Fruit fly (Drosophila melanogaster) whole organism, embryonic: ENCODE measurements around the gene CG34030.

Experiments used
- Atf6 ChIP-seq: fragments of 200-800 bp; sonication (Bioruptor generic); IDR thresholded peaks from 2 replicates; pipeline ENCODE4 v1.3.6; 2022; ENCODE audit warnings: missing biosample characterization, missing genetic modification characterization
- CG10462 ChIP-seq: fragments of 200-800 bp; sonication (Bioruptor generic); optimal IDR thresholded peaks from 2 replicates; lab custom pipeline; 2016; ENCODE audit warnings: missing biosample characterization, missing genetic modification characterization
- CG11093 ChIP-seq: fragments of 200-800 bp; sonication (Bioruptor generic); IDR thresholded peaks from 3 replicates; pipeline ENCODE4 v1.3.6; 2022; ENCODE audit warnings: missing biosample characterization, missing genetic modification characterization
- CG12744 ChIP-seq: fragments of 200-800 bp; sonication (Bioruptor generic); optimal IDR thresholded peaks from 2 replicates; lab custom pipeline; 2016; ENCODE audit warnings: missing biosample characterization, missing genetic modification characterization
- CG13894 ChIP-seq: fragments of 200-800 bp; sonication (Bioruptor generic); optimal IDR thresholded peaks from 3 replicates; lab custom pipeline; 2018; ENCODE audit warnings: missing biosample characterization, mild to moderate bottlenecking, missing genetic modification characterization, moderate library complexity
- CG14710 ChIP-seq: fragments of 200-800 bp; sonication (Bioruptor generic); optimal IDR thresholded peaks from 3 replicates; lab custom pipeline; 2019; ENCODE audit warnings: missing biosample characterization, mild to moderate bottlenecking, missing genetic modification characterization, moderate library complexity
- CG15514 ChIP-seq: fragments of 200-800 bp; sonication (Bioruptor generic); optimal IDR thresholded peaks from 3 replicates; lab custom pipeline; 2017; ENCODE audit warnings: missing biosample characterization, missing genetic modification characterization, mild to moderate bottlenecking, moderate library complexity, missing genetic modification reagents
- CG17361 ChIP-seq: fragments of 200-800 bp; sonication (Bioruptor generic); IDR thresholded peaks from 3 replicates; pipeline ENCODE4 v1.3.6; 2022; ENCODE audit warnings: missing biosample characterization, missing genetic modification characterization
- CG2875 ChIP-seq: fragments of 200-800 bp; sonication (Bioruptor generic); optimal IDR thresholded peaks from 2 replicates; lab custom pipeline; 2017; ENCODE audit warnings: missing biosample characterization, mild to moderate bottlenecking, missing genetic modification characterization, missing genetic modification reagents
- CG2889 ChIP-seq: fragments of 200-800 bp; sonication (Bioruptor generic); IDR thresholded peaks from 3 replicates; pipeline ENCODE4 v1.3.6; 2022; ENCODE audit warnings: missing biosample characterization, missing genetic modification characterization
- CG3407 ChIP-seq: fragments of 200-800 bp; sonication (Bioruptor generic); optimal IDR thresholded peaks from 2 replicates; lab custom pipeline; 2018; ENCODE audit warnings: missing biosample characterization, mild to moderate bottlenecking, missing genetic modification characterization
- CG4360 ChIP-seq: fragments of 200-800 bp; sonication (Bioruptor generic); IDR thresholded peaks from 2 replicates; pipeline ENCODE4 v1.3.6; 2022; ENCODE audit warnings: missing biosample characterization, missing genetic modification characterization
- CG4424 ChIP-seq: fragments of 200-800 bp; sonication (Bioruptor generic); optimal IDR thresholded peaks from 3 replicates; lab custom pipeline; 2016; ENCODE audit warnings: missing biosample characterization, missing genetic modification characterization
- CG6813 ChIP-seq: fragments of 200-800 bp; sonication (Bioruptor generic); optimal IDR thresholded peaks from 2 replicates; lab custom pipeline; 2017; ENCODE audit warnings: missing biosample characterization, missing genetic modification characterization, mild to moderate bottlenecking, moderate library complexity, missing genetic modification reagents
- CG6854 ChIP-seq: fragments of 200-800 bp; sonication (Bioruptor generic); optimal IDR thresholded peaks from 3 replicates; lab custom pipeline; 2017; ENCODE audit warnings: missing biosample characterization, mild to moderate bottlenecking, missing genetic modification characterization
- CG7556 ChIP-seq: fragments of 200-800 bp; sonication (Bioruptor generic); optimal IDR thresholded peaks from 2 replicates; lab custom pipeline; 2017; ENCODE audit warnings: missing biosample characterization, mild to moderate bottlenecking, missing genetic modification characterization
- CG7786 ChIP-seq: fragments of 200-800 bp; sonication (Bioruptor generic); optimal IDR thresholded peaks from 2 replicates; lab custom pipeline; 2016; ENCODE audit warnings: missing biosample characterization, missing genetic modification characterization
- CG8924 ChIP-seq: fragments of 200-800 bp; optimal IDR thresholded peaks from 3 replicates; lab custom pipeline; 2019; ENCODE audit warnings: missing biosample characterization, mild to moderate bottlenecking, missing genetic modification characterization, moderate library complexity
- CG9817 ChIP-seq: fragments of 200-800 bp; sonication (Bioruptor generic); optimal IDR thresholded peaks from 2 replicates; lab custom pipeline; 2018; ENCODE audit warnings: missing biosample characterization, mild to moderate bottlenecking, missing genetic modification characterization, moderate library complexity
- CG9932 ChIP-seq: fragments of 200-800 bp; sonication (Bioruptor generic); IDR thresholded peaks from 2 replicates; pipeline ENCODE4 v1.3.6; 2022; ENCODE audit warnings: missing biosample characterization, missing genetic modification characterization
- CHES-1-like ChIP-seq: fragments of 200-800 bp; sonication (Bioruptor generic); optimal IDR thresholded peaks from 2 replicates; lab custom pipeline; 2016; ENCODE audit warnings: missing biosample characterization, missing genetic modification characterization
- CTCF ChIP-seq: fragments of 200-800 bp; sonication (Bioruptor generic); optimal IDR thresholded peaks from 2 replicates; lab custom pipeline; 2017; ENCODE audit warnings: missing biosample characterization, mild to moderate bottlenecking, missing genetic modification characterization, moderate library complexity
- Camta ChIP-seq: fragments of 200-800 bp; sonication (Bioruptor generic); optimal IDR thresholded peaks from 2 replicates; lab custom pipeline; 2016; ENCODE audit warnings: missing biosample characterization, missing genetic modification characterization
- D19A ChIP-seq: fragments of 200-800 bp; optimal IDR thresholded peaks from 3 replicates; lab custom pipeline; 2019; ENCODE audit warnings: missing biosample characterization, mild to moderate bottlenecking, missing genetic modification characterization, moderate library complexity
- Doc3 ChIP-seq: fragments of 200-800 bp; sonication (Bioruptor generic); IDR thresholded peaks from 3 replicates; pipeline ENCODE4 v1.3.6; 2022; ENCODE audit warnings: missing biosample characterization, missing genetic modification characterization; ENCODE audit not compliant: partially characterized antibody
- Dref ChIP-seq: fragments of 200-800 bp; sonication (Bioruptor generic); IDR thresholded peaks from 2 replicates; pipeline ENCODE4 v1.3.6; 2022; ENCODE audit warnings: missing biosample characterization, missing genetic modification characterization
- Hand ChIP-seq: fragments of 200-800 bp; sonication (Bioruptor generic); optimal IDR thresholded peaks from 2 replicates; lab custom pipeline; 2017; ENCODE audit warnings: mild to moderate bottlenecking, missing biosample characterization, missing genetic modification reagents, missing genetic modification characterization
- Med ChIP-seq: fragments of 200-800 bp; sonication (Bioruptor generic); peaks from one replicate; lab custom pipeline; 2016; ENCODE audit warnings: missing biosample characterization, missing genetic modification characterization, mild to moderate bottlenecking, inconsistent platforms, moderate library complexity
- Mrtf ChIP-seq: fragments of 200-800 bp; sonication (Bioruptor generic); IDR thresholded peaks from 3 replicates; pipeline ENCODE4 v1.3.6; 2022; ENCODE audit warnings: missing biosample characterization, missing genetic modification characterization
- Oaz ChIP-seq: fragments of 200-800 bp; sonication (Bioruptor generic); IDR thresholded peaks from 2 replicates; pipeline ENCODE4 v1.3.6; 2022; ENCODE audit warnings: missing biosample characterization, missing genetic modification characterization
- Poxn ChIP-seq: fragments of 200-800 bp; sonication (Bioruptor generic); IDR thresholded peaks from 2 replicates; pipeline ENCODE4 v1.3.6; 2022; ENCODE audit warnings: missing biosample characterization, missing genetic modification characterization
- Rx ChIP-seq: fragments of 200-800 bp; sonication (Bioruptor generic); IDR thresholded peaks from 2 replicates; pipeline ENCODE4 v1.3.6; 2022; ENCODE audit warnings: missing biosample characterization, missing genetic modification characterization
- Six4 ChIP-seq: fragments of 200-800 bp; sonication (Bioruptor generic); optimal IDR thresholded peaks from 2 replicates; lab custom pipeline; 2016; ENCODE audit warnings: missing biosample characterization, missing genetic modification characterization
- az2 ChIP-seq: fragments of 200-800 bp; sonication (Bioruptor generic); optimal IDR thresholded peaks from 3 replicates; lab custom pipeline; 2016; ENCODE audit warnings: missing biosample characterization, missing genetic modification characterization
- bbx ChIP-seq: fragments of 200-800 bp; sonication (Bioruptor generic); IDR thresholded peaks from 2 replicates; pipeline ENCODE4 v1.3.6; 2022; ENCODE audit warnings: missing biosample characterization, missing genetic modification characterization; ENCODE audit not compliant: partially characterized antibody
- bcd ChIP-seq: fragments of 200-800 bp; sonication (Bioruptor generic); optimal IDR thresholded peaks from 2 replicates; lab custom pipeline; 2017; ENCODE audit warnings: missing biosample characterization, mild to moderate bottlenecking, missing genetic modification characterization
- crc ChIP-seq: fragments of 200-800 bp; sonication (Bioruptor generic); optimal IDR thresholded peaks from 2 replicates; lab custom pipeline; 2016; ENCODE audit warnings: missing biosample characterization, missing genetic modification characterization
- crol ChIP-seq: fragments of 200-800 bp; sonication (Bioruptor generic); IDR thresholded peaks from 2 replicates; pipeline ENCODE4 v1.3.6; 2022; ENCODE audit warnings: missing biosample characterization, missing genetic modification characterization
- gfzf ChIP-seq: fragments of 200-800 bp; sonication (Bioruptor generic); optimal IDR thresholded peaks from 2 replicates; lab custom pipeline; 2016; ENCODE audit warnings: missing biosample characterization, mild to moderate bottlenecking, missing genetic modification characterization, moderate library complexity
- grau ChIP-seq: fragments of 200-800 bp; optimal IDR thresholded peaks from 3 replicates; lab custom pipeline; 2019; ENCODE audit warnings: missing biosample characterization, mild to moderate bottlenecking, missing genetic modification characterization, moderate library complexity
- kni ChIP-seq: fragments of 200-800 bp; sonication (Bioruptor generic); optimal IDR thresholded peaks from 3 replicates; lab custom pipeline; 2017; ENCODE audit warnings: mild to moderate bottlenecking, missing biosample characterization, missing genetic modification reagents, missing genetic modification characterization
- odd ChIP-seq: fragments of 200-800 bp; sonication (Bioruptor generic); optimal IDR thresholded peaks from 2 replicates; lab custom pipeline; 2017; ENCODE audit warnings: missing biosample characterization, mild to moderate bottlenecking, missing genetic modification characterization
- org-1 ChIP-seq: fragments of 200-800 bp; sonication (Bioruptor generic); optimal IDR thresholded peaks from 2 replicates; lab custom pipeline; 2017; ENCODE audit warnings: missing biosample characterization, missing genetic modification characterization
- pzg ChIP-seq: fragments of 200-800 bp; sonication (Bioruptor generic); optimal IDR thresholded peaks from 3 replicates; lab custom pipeline; 2018; ENCODE audit warnings: missing biosample characterization, mild to moderate bottlenecking, missing genetic modification characterization, moderate library complexity
- schlank ChIP-seq: fragments of 200-800 bp; sonication (Bioruptor generic); optimal IDR thresholded peaks from 2 replicates; lab custom pipeline; 2018; ENCODE audit warnings: missing biosample characterization, mild to moderate bottlenecking, missing genetic modification characterization
- scrt ChIP-seq: fragments of 200-800 bp; sonication (Bioruptor generic); optimal IDR thresholded peaks from 2 replicates; lab custom pipeline; 2018; ENCODE audit warnings: missing biosample characterization, mild to moderate bottlenecking, missing genetic modification characterization, moderate library complexity
- sna ChIP-seq: fragments of 200-800 bp; sonication (Bioruptor generic); IDR thresholded peaks from 2 replicates; pipeline ENCODE4 v1.3.6; 2022; ENCODE audit warnings: missing biosample characterization, missing genetic modification characterization; ENCODE audit not compliant: partially characterized antibody
- so ChIP-seq: fragments of 200-800 bp; sonication (Bioruptor generic); IDR thresholded peaks from 3 replicates; pipeline ENCODE4 v1.3.6; 2022; ENCODE audit warnings: missing biosample characterization, missing genetic modification characterization
- sob ChIP-seq: fragments of 200-800 bp; sonication (Bioruptor generic); IDR thresholded peaks from 2 replicates; pipeline ENCODE4 v1.3.6; 2022; ENCODE audit warnings: missing biosample characterization, missing genetic modification characterization
- toy ChIP-seq: fragments of 200-800 bp; sonication (Bioruptor generic); IDR thresholded peaks from 2 replicates; pipeline ENCODE4 v1.3.6; 2022; ENCODE audit warnings: missing biosample characterization, missing genetic modification characterization
- trem ChIP-seq: fragments of 200-800 bp; optimal IDR thresholded peaks from 3 replicates; lab custom pipeline; 2019; ENCODE audit warnings: missing biosample characterization, mild to moderate bottlenecking, missing genetic modification characterization, moderate library complexity
- vvl ChIP-seq: fragments of 200-800 bp; sonication (Bioruptor generic); IDR thresholded peaks from 2 replicates; pipeline ENCODE4 v1.3.6; 2022; ENCODE audit warnings: missing biosample characterization, missing genetic modification characterization

CG34030 gene

dm6 chr3L:7090764-7091163 is 15.7 kb upstream of the CG34030 start (continued):
- TF ChIP-seq CG7556 (peak; percentile 55), crol (no peak), bcd (GFP tag; lab: Kevin White, UChicago) (peak; percentile 46), Poxn (GFP tag; lab: Robert Waterston, UW) (no peak), bbx (GFP tag; lab: Robert Waterston, UW) (no peak), Rx (GFP tag; lab: Robert Waterston, UW) (peak; percentile 67), CG9932 (no peak), CG10462 (GFP tag; lab: Kevin White, UChicago) (no peak), Oaz (peak; percentile 68), Six4 (peak; percentile 25), CG14710 (tag; lab: Kevin White, UChicago) (peak; percentile 29), toy (GFP tag; lab: Robert Waterston, UW) (no peak), so (GFP tag; lab: Robert Waterston, UW) (peak; percentile 67; the same call in 2 of the 3 replicates), Mrtf (GFP tag; lab: Robert Waterston, UW) (peak; percentile 69; the same call in 1 of the 3 replicates), grau (tag; lab: Kevin White, UChicago) (peak; percentile 53), kni (no peak), CG13894 (tag; lab: Kevin White, UChicago) (no peak), gfzf (no peak), CG7786 (peak; percentile 17), az2 (peak; percentile 44), CG8924 (peak; percentile 39), schlank (no peak), sob (peak; percentile 76), CG12744 (GFP tag; lab: Kevin White, UChicago) (no peak), D19A (peak; percentile 57), CG6854 (GFP tag; lab: Kevin White, UChicago) (peak; percentile 22), crc (peak; percentile 41), Atf6 (GFP tag; lab: Robert Waterston, UW) (no peak; the same call in 1 of the 2 replicates), pzg (GFP tag; lab: Kevin White, UChicago) (no peak), sna (GFP tag; lab: Robert Waterston, UW) (no peak), odd (GFP tag; lab: Kevin White, UChicago) (peak; percentile 25), Doc3 (GFP tag; lab: Robert Waterston, UW) (no peak), CTCF (GFP tag; lab: Kevin White, UChicago) (no peak), CG17361 (GFP tag; lab: Robert Waterston, UW) (peak; percentile 74), scrt (GFP tag; lab: Kevin White, UChicago) (peak; percentile 58), CG2889 (GFP tag; lab: Robert Waterston, UW) (no peak), CHES-1-like (GFP tag; lab: Kevin White, UChicago) (no peak), CG11093 (peak; percentile 49; the same call in 2 of the 3 replicates), Camta (GFP tag; lab: Kevin White, UChicago) (peak; percentile 77), Dref (GFP tag; lab: Robert Waterston, UW) (no peak), CG15514 (peak; percentile 30), CG4424 (GFP tag; lab: Kevin White, UChicago) (peak; percentile 69), org-1 (GFP tag; lab: Kevin White, UChicago) (peak; percentile 52), trem (tag; lab: Kevin White, UChicago) (peak; percentile 35), Med (GFP tag; lab: Kevin White, UChicago) (peak; percentile 90), CG9817 (tag; lab: Kevin White, UChicago) (peak; percentile 22), CG4360 (GFP tag; lab: Robert Waterston, UW) (peak; percentile 50; the same call in 1 of the 2 replicates), CG6813 (GFP tag; lab: Kevin White, UChicago) (peak; percentile 39), Hand (no peak), CG2875 (GFP tag; lab: Kevin White, UChicago) (no peak), CG3407 (no peak), vvl (GFP tag; lab: Robert Waterston, UW) (peak; percentile 90)
